Fruit fly (Drosophila melanogaster): Measurements from ENCODE around the gene Klp98A.

dm6 chr3R:27520415-27520916, 38.5 kb downstream of the Klp98A start, which contains the start of gene CG12885:
- TF ChIP-seq psq (optimal IDR thresholded peaks at IDR 0.05) (no peak), h (optimal IDR thresholded peaks at IDR 0.05) (no peak)
